Fruit fly (Drosophila melanogaster): ENCODE results near the gene CG15721.

DNA sequence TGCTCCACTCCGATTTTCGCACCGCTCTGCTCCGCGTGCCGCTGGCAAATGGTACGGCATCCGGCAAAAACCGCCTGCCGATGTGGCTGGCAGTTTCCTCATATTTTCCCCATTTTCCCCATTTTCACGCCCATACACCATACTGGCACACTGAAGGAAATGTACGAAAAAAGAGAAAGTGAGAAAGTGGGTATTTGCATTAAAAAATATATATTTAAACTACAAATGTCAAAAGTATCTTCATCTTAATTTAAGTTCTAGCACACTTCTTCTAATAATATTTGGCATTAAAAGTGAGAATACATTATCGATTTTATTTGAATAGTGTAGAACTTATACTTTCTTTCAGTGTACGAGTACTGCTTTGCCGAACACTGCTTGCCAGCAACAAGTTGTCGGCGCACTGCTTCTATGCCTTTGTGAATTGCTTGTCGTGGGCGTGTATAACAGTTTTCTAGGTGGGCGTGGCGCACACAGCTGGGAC, 13.1 kb upstream of the CG15721 start, which contains the start of gene hec:
- TF ChIP-seq CG15514 (GFP tag; optimal IDR thresholded peaks at IDR 0.05): no peak
- TF ChIP-seq ap (GFP tag; IDR thresholded peaks at IDR 0.05): no peak
- TF ChIP-seq CG6813 (GFP tag; optimal IDR thresholded peaks at IDR 0.05): no peak
- TF ChIP-seq lilli (GFP tag; optimal IDR thresholded peaks at IDR 0.05): peak; percentile 14
- 0 out of 2 replicates have a peak, but pooled peaks have one; percentile 14 for TF ChIP-seq CG9215 (GFP tag; IDR thresholded peaks at IDR 0.05)
